Fruit fly (Drosophila melanogaster) ovary, adult (tissue): Measurements from ENCODE around the gene CG42635.

Experiments used
- CG17801 ChIP-seq: fragments of 200-800 bp; optimal IDR thresholded peaks from 2 replicates; lab custom pipeline; 2019; ENCODE audit warnings: missing biosample characterization, mild to moderate bottlenecking, missing genetic modification characterization, moderate library complexity; ENCODE audit not compliant: partially characterized antibody

CG42635 gene

dm6 chr2L:18008653-18009052, 918 bp downstream of the CG42635 start, which contains the start of gene CG31740:
Gene CG31740 (plus strand): TSS chr2L:18008953.
- TF ChIP-seq CG17801 = no peak

dm6 chr2L:18009672-18010071, 1.9 kb downstream of the CG42635 start:
- TF ChIP-seq CG17801 = no peak

dm6 chr2L:18011375-18011774, 3.6 kb downstream of the CG42635 start, which contains the start of gene elfless:
Gene elfless (minus strand): TSS chr2L:18011475.
- no peak for TF ChIP-seq CG17801

dm6 chr2L:18012168-18012567, 4.4 kb downstream of the CG42635 start, which contains the start of gene rdo:
Gene rdo (plus strand): TSS chr2L:18012380.
- TF ChIP-seq CG17801 = no peak

dm6 chr2L:18032741-18033140, 25.0 kb downstream of the CG42635 start:
- TF ChIP-seq CG17801 = no peak
